Worm (Caenorhabditis elegans) whole organism, mixed stage, embryonic: ENCODE measurements around the gene R102.3.

Experiments
- M03D4.4 ChIP-seq: sonication (generic microtip); optimal IDR thresholded peaks from 2 replicates; lab custom pipeline; 2017; ENCODE audit warnings: mild to moderate bottlenecking, missing genetic modification characterization, missing compliant biosample characterization
- bed-3 ChIP-seq: fragments of 200-800 bp; sonication (Bioruptor generic); optimal IDR thresholded peaks from 3 replicates; lab custom pipeline; 2018; ENCODE audit warnings: mild to moderate bottlenecking, missing genetic modification characterization, moderate library complexity, missing compliant biosample characterization
- blmp-1 ChIP-seq: fragments of 150-350 bp; optimal IDR thresholded peaks from 2 replicates; lab custom pipeline; 2014; ENCODE audit warnings: missing biosample characterization, missing genetic modification characterization
- ceh-39 ChIP-seq: fragments of 150-350 bp; optimal IDR thresholded peaks from 2 replicates; lab custom pipeline; 2014; ENCODE audit warnings: missing biosample characterization, missing genetic modification characterization
- ceh-43 ChIP-seq: fragments of 200-800 bp; sonication (Bioruptor generic); optimal IDR thresholded peaks from 2 replicates; lab custom pipeline; 2018; ENCODE audit warnings: mild to moderate bottlenecking, missing genetic modification characterization, moderate library complexity, missing compliant biosample characterization
- ceh-83 ChIP-seq: fragments of 200-800 bp; sonication (Bioruptor generic); optimal IDR thresholded peaks from 2 replicates; lab custom pipeline; 2018; ENCODE audit warnings: mild to moderate bottlenecking, missing genetic modification characterization, missing compliant biosample characterization
- cnd-1 ChIP-seq: fragments of 200-800 bp; sonication (Bioruptor generic); optimal IDR thresholded peaks from 2 replicates; lab custom pipeline; 2018; ENCODE audit warnings: mild to moderate bottlenecking, missing genetic modification characterization, missing compliant biosample characterization
- drap-1 ChIP-seq: fragments of 200-800 bp; sonication (Bioruptor generic); optimal IDR thresholded peaks from 3 replicates; lab custom pipeline; 2018; ENCODE audit warnings: mild to moderate bottlenecking, missing genetic modification characterization, missing compliant biosample characterization
- elt-1 ChIP-seq: sonication (generic microtip); optimal IDR thresholded peaks from 2 replicates; lab custom pipeline; 2017; ENCODE audit warnings: missing genetic modification characterization, mild to moderate bottlenecking, missing compliant biosample characterization, antibody characterized with exemption, moderate library complexity, borderline replicate concordance; ENCODE audit not compliant: insufficient read depth
- elt-3 ChIP-seq: fragments of 150-350 bp; optimal IDR thresholded peaks from 2 replicates; lab custom pipeline; 2014; ENCODE audit warnings: missing biosample characterization, missing genetic modification characterization
- flh-1 ChIP-seq: fragments of 200-800 bp; sonication (Bioruptor generic); optimal IDR thresholded peaks from 2 replicates; lab custom pipeline; 2018; ENCODE audit warnings: mild to moderate bottlenecking, missing genetic modification characterization, moderate library complexity, missing compliant biosample characterization
- ham-2 ChIP-seq: fragments of 200-800 bp; sonication (Bioruptor generic); optimal IDR thresholded peaks from 2 replicates; lab custom pipeline; 2018; ENCODE audit warnings: mild to moderate bottlenecking, missing genetic modification characterization, missing compliant biosample characterization
- hlh-1 ChIP-seq: fragments of 150-350 bp; optimal IDR thresholded peaks from 2 replicates; lab custom pipeline; 2014; ENCODE audit warnings: missing biosample characterization, missing genetic modification reagents, missing genetic modification characterization
- lin-13 ChIP-seq: fragments of 150-350 bp; optimal IDR thresholded peaks from 2 replicates; lab custom pipeline; 2014; ENCODE audit warnings: missing biosample characterization, missing genetic modification characterization
- lin-32 ChIP-seq: fragments of 200-800 bp; sonication (Bioruptor generic); optimal IDR thresholded peaks from 2 replicates; lab custom pipeline; 2018; ENCODE audit warnings: mild to moderate bottlenecking, missing genetic modification characterization, missing compliant biosample characterization
- lsy-2 ChIP-seq: fragments of 150-350 bp; optimal IDR thresholded peaks from 2 replicates; lab custom pipeline; 2014; ENCODE audit warnings: missing biosample characterization, missing genetic modification characterization
- mab-5 ChIP-seq: fragments of 150-350 bp; optimal IDR thresholded peaks from 2 replicates; lab custom pipeline; 2014; ENCODE audit warnings: missing biosample characterization, missing genetic modification characterization
- mep-1 ChIP-seq: fragments of 150-350 bp; optimal IDR thresholded peaks from 2 replicates; lab custom pipeline; 2017; ENCODE audit warnings: missing biosample characterization, missing genetic modification reagents, missing genetic modification characterization, inconsistent platforms
- mls-2 ChIP-seq: sonication (generic microtip); optimal IDR thresholded peaks from 2 replicates; lab custom pipeline; 2016; ENCODE audit warnings: mild to moderate bottlenecking, missing genetic modification characterization, moderate library complexity, missing compliant biosample characterization
- nhr-12 ChIP-seq: fragments of 150-350 bp; optimal IDR thresholded peaks from 2 replicates; lab custom pipeline; 2014; ENCODE audit warnings: missing biosample characterization, missing genetic modification characterization
- nhr-28 ChIP-seq: fragments of 150-350 bp; optimal IDR thresholded peaks from 2 replicates; lab custom pipeline; 2014; ENCODE audit warnings: missing biosample characterization, missing genetic modification characterization
- nhr-76 ChIP-seq: sonication (generic microtip); optimal IDR thresholded peaks from 2 replicates; lab custom pipeline; 2017; ENCODE audit warnings: missing biosample characterization, missing genetic modification characterization
- pha-4 ChIP-seq: fragments of 150-350 bp; optimal IDR thresholded peaks from 2 replicates; lab custom pipeline; 2018; ENCODE audit warnings: missing biosample characterization, missing genetic modification reagents, missing genetic modification characterization
- sptf-1 ChIP-seq: sonication (generic microtip); optimal IDR thresholded peaks from 2 replicates; lab custom pipeline; 2017; ENCODE audit warnings: mild to moderate bottlenecking, missing genetic modification characterization, moderate library complexity, missing compliant biosample characterization
- tbx-8 ChIP-seq: fragments of 200-800 bp; sonication (Bioruptor generic); optimal IDR thresholded peaks from 2 replicates; lab custom pipeline; 2018; ENCODE audit warnings: mild to moderate bottlenecking, missing genetic modification characterization, moderate library complexity, missing compliant biosample characterization
- unc-120 ChIP-seq: sonication (generic microtip); optimal IDR thresholded peaks from 2 replicates; lab custom pipeline; 2017; ENCODE audit warnings: missing genetic modification characterization, missing compliant biosample characterization; ENCODE audit not compliant: poor library complexity, severe bottlenecking
- unc-39 ChIP-seq: fragments of 150-350 bp; optimal IDR thresholded peaks from 2 replicates; lab custom pipeline; 2014; ENCODE audit warnings: missing biosample characterization, missing genetic modification characterization
- unc-62 ChIP-seq: fragments of 150-350 bp; optimal IDR thresholded peaks from 2 replicates; lab custom pipeline; 2014; ENCODE audit warnings: missing biosample characterization, missing genetic modification reagents, missing genetic modification characterization
- zip-8 ChIP-seq: fragments of 150-350 bp; optimal IDR thresholded peaks from 2 replicates; lab custom pipeline; 2014; ENCODE audit warnings: missing biosample characterization, missing genetic modification characterization
- ztf-11 ChIP-seq: fragments of 150-350 bp; optimal IDR thresholded peaks from 2 replicates; lab custom pipeline; 2014; ENCODE audit warnings: missing biosample characterization, missing genetic modification characterization

The R102.3 gene

ce11 chrIV:10664134-10664533 lies 25.2 kb upstream of the R102.3 start, which contains the start of gene K08C7.7:
TSS of gene K08C7.7 (plus strand) at chrIV:10664434.
- TF ChIP-seq mab-5 (tag; lab: Kevin White, UChicago) (no peak), lsy-2 (tag; lab: Kevin White, UChicago) (no peak), drap-1 (GFP tag; lab: Kevin White, UChicago) (no peak), lin-32 (GFP tag; lab: Kevin White, UChicago) (no peak), mep-1 (tag; lab: Kevin White, UChicago) (no peak), zip-8 (tag; lab: Kevin White, UChicago) (no peak), ceh-83 (GFP tag; lab: Kevin White, UChicago) (no peak), ceh-39 (tag; lab: Kevin White, UChicago) (no peak), nhr-12 (no peak), blmp-1 (tag; lab: Kevin White, UChicago) (no peak), nhr-76 (tag; lab: Kevin White, UChicago) (no peak), ceh-43 (GFP tag; lab: Kevin White, UChicago) (no peak), cnd-1 (tag; lab: Kevin White, UChicago) (no peak), flh-1 (GFP tag; lab: Kevin White, UChicago) (no peak)
- TF ChIP-seq, all 35 proteins: peak for 0

DNA sequence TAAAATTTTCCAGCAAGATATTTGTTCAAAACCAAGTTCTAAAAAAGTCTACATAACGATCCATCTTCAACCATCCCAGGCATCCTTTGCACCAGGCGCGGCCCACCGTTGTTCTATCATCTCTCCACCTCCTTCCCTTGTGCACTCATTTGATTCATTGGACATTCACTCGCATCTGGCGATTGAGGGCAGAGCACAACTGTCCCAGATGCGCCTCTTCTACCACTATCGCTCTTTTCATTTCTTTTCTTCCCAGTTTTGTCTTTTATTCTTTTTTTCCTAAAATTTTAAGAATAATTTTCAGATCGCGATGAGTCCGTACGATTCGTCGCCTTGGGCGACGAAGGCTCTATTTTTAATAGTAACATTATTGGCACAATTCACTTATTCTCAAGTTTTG lies 22.8 kb upstream of the R102.3 start, which contains the start of gene epi-1:
Gene epi-1, plus strand, starts transcription at position 301 of the 400 bp plus-strand sequence.
- no peak for TF ChIP-seq cnd-1 (tag; lab: Kevin White, UChicago)
- peak; percentile 79 for TF ChIP-seq hlh-1 (tag; lab: Kevin White, UChicago)
- TF ChIP-seq unc-120 (tag; lab: Kevin White, UChicago): peak; percentile 38

DNA sequence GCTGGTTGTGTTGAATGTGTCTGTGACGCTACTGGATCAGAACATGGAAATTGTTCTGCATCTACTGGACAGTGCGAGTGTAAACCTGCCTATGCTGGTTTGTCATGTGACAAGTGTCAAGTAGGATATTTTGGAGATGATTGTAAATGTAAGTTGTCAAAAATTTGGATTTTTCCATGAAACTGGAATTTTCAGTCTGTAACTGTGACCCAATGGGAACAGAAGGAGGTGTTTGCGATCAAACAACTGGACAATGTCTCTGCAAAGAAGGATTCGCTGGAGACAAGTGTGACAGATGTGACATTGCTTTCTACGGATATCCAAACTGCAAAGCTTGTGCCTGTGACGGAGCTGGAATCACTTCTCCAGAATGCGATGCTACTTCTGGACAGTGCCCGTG lies 20.8 kb upstream of the R102.3 start:
- TF ChIP-seq blmp-1 (tag; lab: Kevin White, UChicago): no peak
- no peak for TF ChIP-seq unc-120 (tag; lab: Kevin White, UChicago)
- TF ChIP-seq hlh-1 (tag; lab: Kevin White, UChicago): no peak
- TF ChIP-seq tbx-8 (GFP tag; lab: Kevin White, UChicago): no peak
- no peak for TF ChIP-seq lin-32 (GFP tag; lab: Kevin White, UChicago)
- no peak for TF ChIP-seq unc-39 (tag; lab: Kevin White, UChicago)
- no peak for TF ChIP-seq ceh-43 (GFP tag; lab: Kevin White, UChicago)
- no peak for TF ChIP-seq zip-8 (tag; lab: Kevin White, UChicago)
- TF ChIP-seq drap-1 (GFP tag; lab: Kevin White, UChicago): no peak
- no peak for TF ChIP-seq lin-13 (tag; lab: Kevin White, UChicago)
- no peak for TF ChIP-seq elt-3 (tag; lab: Kevin White, UChicago)
- TF ChIP-seq ceh-83 (GFP tag; lab: Kevin White, UChicago): no peak
- no peak for TF ChIP-seq unc-62
- TF ChIP-seq lsy-2 (tag; lab: Kevin White, UChicago): no peak
- TF ChIP-seq M03D4.4: no peak
- no peak for TF ChIP-seq cnd-1 (tag; lab: Kevin White, UChicago)
- no peak for TF ChIP-seq nhr-28 (tag; lab: Kevin White, UChicago)
- TF ChIP-seq nhr-12: no peak
- TF ChIP-seq mls-2: no peak
- no peak for TF ChIP-seq elt-1 (tag; lab: Kevin White, UChicago)

DNA sequence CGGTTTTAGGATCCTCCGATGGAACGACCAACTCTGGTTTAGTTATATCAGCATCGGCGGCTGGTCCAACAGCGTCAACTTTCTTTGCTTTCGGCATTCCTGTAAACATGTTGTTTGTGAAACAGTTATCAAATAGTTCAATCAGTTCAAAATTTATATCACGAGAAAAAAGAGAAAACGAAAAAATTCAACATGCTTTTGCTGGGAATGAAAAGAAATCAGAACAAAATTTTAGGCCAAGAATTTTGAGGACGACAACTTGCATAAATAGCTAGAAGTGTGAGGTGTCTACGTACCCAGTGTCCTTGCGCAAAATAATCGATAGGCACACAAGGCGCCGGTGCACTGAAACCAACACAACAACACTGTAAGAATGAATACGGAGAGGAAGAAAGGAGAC lies 8.9 kb upstream of the R102.3 start, which contains the start of gene K08C7.4:
Gene K08C7.4, minus strand, starts transcription at position 101 of the 400 bp plus-strand sequence.
- TF ChIP-seq flh-1 (GFP tag; lab: Kevin White, UChicago): no peak
- TF ChIP-seq mab-5 (tag; lab: Kevin White, UChicago): no peak
- no peak for TF ChIP-seq hlh-1 (tag; lab: Kevin White, UChicago)
- no peak for TF ChIP-seq nhr-76 (tag; lab: Kevin White, UChicago)
- no peak for TF ChIP-seq lsy-2 (tag; lab: Kevin White, UChicago)
- TF ChIP-seq mep-1 (tag; lab: Kevin White, UChicago): no peak
- TF ChIP-seq unc-39 (tag; lab: Kevin White, UChicago): no peak
- no peak for TF ChIP-seq pha-4
- TF ChIP-seq ham-2: no peak
- no peak for TF ChIP-seq unc-120 (tag; lab: Kevin White, UChicago)
- no peak for TF ChIP-seq sptf-1
- TF ChIP-seq ztf-11: no peak
- no peak for TF ChIP-seq blmp-1 (tag; lab: Kevin White, UChicago)
- TF ChIP-seq bed-3: no peak
